Worm (Caenorhabditis elegans): Measurements from ENCODE around the gene acl-6.
"Not testable (repeated sequence)": the region's sequence is repeated elsewhere in the genome, so short reads cannot be mapped to it uniquely, and the experiment has no call there.

The acl-6 gene

DNA sequence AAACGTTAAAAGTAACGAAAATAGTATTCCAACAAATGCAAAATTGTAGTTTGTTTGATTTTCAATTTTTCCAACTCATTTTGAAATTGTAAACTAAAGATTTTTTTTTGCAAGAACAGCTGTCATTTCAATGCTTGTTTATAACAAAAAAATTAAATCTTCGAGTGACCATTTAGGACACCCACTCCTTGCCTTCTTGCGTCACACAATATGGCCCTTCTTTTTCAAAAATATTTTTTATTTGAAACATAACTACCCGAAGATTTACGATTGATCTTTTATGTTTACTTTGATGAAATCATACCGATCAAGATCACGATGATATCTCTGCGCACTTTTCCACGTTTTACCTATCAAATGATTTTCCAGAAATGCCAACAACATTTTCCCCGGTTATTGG lies 26.6 kb downstream of the acl-6 start, which contains the start of gene ZC317.2:
Gene ZC317.2 (plus strand): TSS at position 301 of the 400 bp plus-strand sequence.
- TF ChIP-seq snpc-4 (GFP tag; optimal IDR thresholded peaks at IDR 0.05) (no peak), snpc-4 (tag; optimal IDR thresholded peaks at IDR 0.05) (no peak), rcor-1 (GFP tag; IDR thresholded peaks at IDR 0.05) (no peak), snpc-3.4 (tag; optimal IDR thresholded peaks at IDR 0.05) (no peak), hmg-20 (GFP tag; IDR thresholded peaks at IDR 0.05) (no peak), ccch-3 (GFP tag; optimal IDR thresholded peaks at IDR 0.05) (no peak), aptf-3 (GFP tag; IDR thresholded peaks at IDR 0.05) (no peak), K11D2.4 (GFP tag; IDR thresholded peaks at IDR 0.05) (no peak), F33H1.4 (GFP tag; IDR thresholded peaks at IDR 0.05) (no peak), dox-1 (GFP tag; IDR thresholded peaks at IDR 0.05) (no peak), madf-6 (GFP tag; IDR thresholded peaks at IDR 0.05) (no peak), hmg-1.2 (GFP tag; IDR thresholded peaks at IDR 0.05) (no peak), C17E4.6 (GFP tag; IDR thresholded peaks at IDR 0.05) (no peak), lsl-1 (GFP tag; optimal IDR thresholded peaks at IDR 0.05) (no peak), cebp-2 (GFP tag; IDR thresholded peaks at IDR 0.05) (no peak), ZK185.1 (tag; optimal IDR thresholded peaks at IDR 0.05; ENCODE audit: poor library complexity, severe bottlenecking) (no peak), sea-2 (GFP tag; IDR thresholded peaks at IDR 0.05) (no peak), unc-130 (GFP tag; optimal IDR thresholded peaks at IDR 0.05) (no peak)

DNA sequence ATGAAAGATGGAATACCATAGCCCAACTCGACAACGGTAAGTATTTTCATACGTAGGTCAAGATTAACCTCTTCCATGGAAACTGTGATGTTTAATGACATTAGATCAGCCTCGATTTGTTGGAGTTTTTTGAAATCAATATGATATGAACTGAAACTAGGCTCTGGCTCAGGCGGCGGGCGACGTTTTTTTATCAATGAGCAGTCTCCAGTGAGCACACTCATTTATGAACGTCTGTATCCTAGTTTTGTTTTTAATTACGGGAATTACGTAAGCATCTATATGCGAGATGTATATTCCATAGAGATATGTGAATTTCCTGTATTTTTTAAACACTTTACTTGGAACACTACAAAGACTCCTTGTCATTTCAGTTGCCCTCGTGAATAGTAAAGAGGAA lies 29.7 kb downstream of the acl-6 start, which contains the start of gene srg-67:
Gene srg-67 (minus strand): TSS at position 101 of the 400 bp plus-strand sequence.
- TF ChIP-seq attf-3 (GFP tag; conservative IDR thresholded peaks at IDR 0.05) (no peak), lin-40 (tag; optimal IDR thresholded peaks at IDR 0.05) (no peak), die-1 (tag; optimal IDR thresholded peaks at IDR 0.05) (no peak), lsy-27 (tag; optimal IDR thresholded peaks at IDR 0.05; ENCODE audit: borderline replicate concordance, insufficient read depth) (no peak), unc-130 (GFP tag; optimal IDR thresholded peaks at IDR 0.05) (no peak), akir-1 (GFP tag; optimal IDR thresholded peaks at IDR 0.05) (no peak), F37B4.10 (GFP tag; IDR thresholded peaks at IDR 0.05) (no peak), B0336.3 (GFP tag; IDR thresholded peaks at IDR 0.05) (no peak), fkh-3 (tag; optimal IDR thresholded peaks at IDR 0.05) (no peak), F10E7.11 (tag; optimal IDR thresholded peaks at IDR 0.05) (no peak), Y53F4B.3 (GFP tag; IDR thresholded peaks at IDR 0.05) (no peak), ccch-3 (GFP tag; optimal IDR thresholded peaks at IDR 0.05) (no peak), ceh-40 (GFP tag; IDR thresholded peaks at IDR 0.05) (no peak)

DNA sequence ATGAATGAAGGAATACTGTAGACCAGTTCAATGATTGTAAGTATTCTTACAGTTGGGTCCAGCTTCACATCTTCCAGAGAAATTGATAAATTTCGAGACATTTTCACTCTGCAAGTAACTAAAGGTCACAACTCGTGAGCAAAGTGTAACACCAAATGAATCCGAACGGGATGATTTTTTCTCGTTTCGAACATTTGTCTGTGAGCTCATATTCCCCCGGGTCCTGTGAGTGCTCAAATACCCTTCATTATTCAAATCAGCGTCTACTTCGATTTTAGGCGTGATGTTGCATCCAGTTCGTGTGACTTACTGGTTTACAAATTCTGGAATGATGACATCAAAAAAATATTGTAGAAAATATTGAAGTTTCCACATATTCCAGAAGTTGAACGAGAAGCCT lies 32.1 kb downstream of the acl-6 start, which contains the start of gene srg-68:
Gene srg-68 (minus strand): TSS at position 101 of the 400 bp plus-strand sequence.
- no peak for TF ChIP-seq hlh-26 (GFP tag; conservative IDR thresholded peaks at IDR 0.05)

DNA sequence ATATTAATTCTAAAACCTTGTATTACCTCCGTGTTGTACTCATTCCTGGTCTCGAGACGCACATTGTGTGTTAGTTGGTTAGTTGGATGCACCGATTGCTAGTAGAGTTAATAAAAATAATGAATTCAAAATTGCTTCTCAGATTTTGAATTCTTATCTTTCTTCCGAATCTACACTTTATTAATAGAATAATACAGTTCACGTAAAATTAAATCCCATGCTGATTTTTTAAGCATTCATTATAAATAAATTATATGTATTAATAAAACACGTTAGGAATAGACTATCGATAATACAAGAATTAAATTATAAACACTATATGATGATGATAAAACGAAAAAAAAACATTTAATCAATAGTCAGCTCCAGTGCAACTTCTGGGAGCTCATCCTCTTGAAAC lies 35.3 kb downstream of the acl-6 start, which contains the start of gene ZC317.6:
Gene ZC317.6 (minus strand): TSS at position 101 of the 400 bp plus-strand sequence.
- not testable (repeated sequence) for TF ChIP-seq snpc-1.3 (tag; optimal IDR thresholded peaks at IDR 0.05; ENCODE audit: insufficient read depth); T07F8.4 (tag; optimal IDR thresholded peaks at IDR 0.05); lsl-1 (GFP tag; optimal IDR thresholded peaks at IDR 0.05)

DNA sequence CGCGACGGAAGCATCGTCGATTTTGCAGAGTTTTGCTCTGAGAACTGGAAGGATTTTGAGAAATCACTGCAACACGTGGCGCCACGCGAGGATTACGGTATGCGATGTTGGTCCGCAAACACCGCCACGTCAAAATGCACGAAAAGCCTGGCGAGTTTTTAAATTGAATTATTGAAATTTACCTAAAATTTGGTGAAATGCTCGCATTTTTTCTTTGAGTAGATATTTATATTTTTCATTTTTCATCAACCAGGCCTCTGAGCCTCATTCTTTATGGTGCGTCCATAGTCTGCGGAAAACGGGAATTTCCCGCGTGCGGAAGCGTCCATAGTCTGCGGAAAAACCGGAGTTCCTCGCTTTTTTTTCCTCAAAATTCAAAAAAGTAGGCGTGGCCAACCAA lies 37.7 kb downstream of the acl-6 start, which contains the start of gene ZC317.7:
Gene ZC317.7 (minus strand): TSS at position 101 of the 400 bp plus-strand sequence.
- TF ChIP-seq D2030.7 (GFP tag; IDR thresholded peaks at IDR 0.05); egl-44 (GFP tag; IDR thresholded peaks at IDR 0.05); ama-1 (optimal IDR thresholded peaks at IDR 0.05); ama-1 (GFP tag; optimal IDR thresholded peaks at IDR 0.05): not testable (repeated sequence)
